Fruit fly (Drosophila melanogaster): ENCODE data around the gene fz2.
A peak's percentile ranks its signal among the peaks of the same experiment; 100 is the strongest.

fz2 gene

DNA sequence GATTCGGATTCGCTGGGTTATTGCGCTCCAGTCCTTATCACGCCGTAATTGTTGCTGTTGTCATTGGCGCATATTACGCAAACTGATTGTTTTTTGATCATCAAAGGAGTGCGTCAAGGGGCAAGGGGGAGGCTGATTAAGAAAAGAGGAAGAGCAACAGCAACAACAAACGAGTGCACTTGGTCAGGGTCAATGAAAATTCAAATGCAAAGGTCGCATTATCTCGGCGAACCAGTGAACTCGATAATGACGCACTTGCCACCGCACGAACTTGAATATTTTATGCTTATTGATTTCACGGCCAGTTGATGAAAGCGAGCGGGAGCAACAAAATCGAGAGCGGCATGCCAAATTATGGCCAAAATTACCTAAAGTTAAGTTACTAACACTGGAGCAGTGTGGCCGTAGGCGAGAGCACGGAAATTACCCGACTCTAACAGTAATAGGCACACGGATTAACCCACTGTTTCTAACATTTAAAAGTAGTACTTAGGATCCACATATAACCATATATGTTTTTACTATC, 25.2 kb upstream of the fz2 start, which contains the start of gene nes (continued):
- TF ChIP-seq pan (optimal IDR thresholded peaks at IDR 0.05), result no peak

DNA sequence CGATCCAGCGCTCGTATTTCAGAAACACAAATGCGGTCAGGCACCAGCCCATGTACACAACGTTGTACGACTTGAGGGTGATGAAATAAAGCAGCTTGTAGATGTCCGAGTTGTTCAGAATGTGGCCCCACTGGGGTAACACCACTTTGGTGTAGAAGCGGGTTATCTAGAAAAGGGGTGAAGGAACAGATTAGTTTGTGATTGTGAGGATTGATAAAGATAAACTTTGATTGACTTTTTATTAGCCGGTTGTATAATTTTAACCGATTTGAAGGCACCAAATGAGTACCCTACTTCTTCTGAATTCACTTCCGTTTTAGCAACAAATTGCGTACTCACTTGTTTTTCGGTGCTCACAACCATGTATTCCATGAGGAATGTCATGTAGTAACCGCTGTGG, 23.0 kb upstream of the fz2 start:
- TF ChIP-seq Jra (GFP tag; optimal IDR thresholded peaks at IDR 0.05) (no peak), woc (GFP tag; optimal IDR thresholded peaks at IDR 0.05) (no peak), CG9705 (GFP tag; optimal IDR thresholded peaks at IDR 0.05) (no peak), OdsH (GFP tag; optimal IDR thresholded peaks at IDR 0.05) (no peak), CG32264 (GFP tag; optimal IDR thresholded peaks at IDR 0.05) (no peak), CrebA (GFP tag; optimal IDR thresholded peaks at IDR 0.05; ENCODE audit: borderline replicate concordance) (no peak), dsf (GFP tag; optimal IDR thresholded peaks at IDR 0.05; ENCODE audit: borderline replicate concordance) (no peak), tai (GFP tag; optimal IDR thresholded peaks at IDR 0.05) (no peak), Dif (GFP tag; optimal IDR thresholded peaks at IDR 0.05; ENCODE audit: partially characterized antibody) (no peak), sage (GFP tag; optimal IDR thresholded peaks at IDR 0.05) (no peak), Mio (GFP tag; optimal IDR thresholded peaks at IDR 0.05) (no peak), HLH106 (tag; optimal IDR thresholded peaks at IDR 0.05) (no peak), dmrt93B (GFP tag; optimal IDR thresholded peaks at IDR 0.05) (no peak), pan (optimal IDR thresholded peaks at IDR 0.05) (no peak)

DNA sequence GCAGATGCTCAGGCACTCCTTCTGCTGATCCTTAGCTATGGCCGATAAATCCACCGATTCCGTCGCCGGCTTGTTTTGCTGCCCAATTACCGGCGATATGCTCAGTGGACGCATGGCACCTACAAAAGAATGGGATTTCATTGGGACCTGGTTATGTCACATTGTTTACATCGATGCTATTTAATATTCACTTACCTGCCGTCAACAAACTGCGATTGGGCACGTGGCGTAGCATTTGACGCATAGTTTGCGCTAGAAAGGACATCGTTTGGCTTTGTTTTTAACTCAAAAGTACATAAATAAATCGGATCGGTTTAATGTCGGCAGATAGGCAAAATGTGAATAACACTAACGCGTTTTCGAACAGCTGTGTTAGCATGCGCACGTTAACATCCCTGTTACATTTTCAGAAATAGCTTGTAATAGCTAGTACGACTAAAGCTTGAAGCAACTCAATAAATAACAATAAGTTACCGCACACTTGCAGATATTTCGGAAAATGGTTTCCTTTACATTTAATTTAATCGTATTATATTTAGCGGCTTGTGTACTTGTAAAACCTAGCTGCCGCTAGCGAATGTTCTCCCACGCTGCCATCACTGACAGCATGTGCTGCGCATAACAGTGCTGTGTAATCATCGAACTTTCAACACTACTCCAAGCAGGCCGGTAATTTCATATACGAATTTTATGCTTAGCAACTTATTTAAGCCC, 19.7 kb upstream of the fz2 start, which contains the start of the genes mRpL21 and rept:
Gene mRpL21, minus strand, starts transcription at position 347 of the 714 bp plus-strand sequence.
Gene rept, plus strand, starts transcription at position 626 of the 714 bp plus-strand sequence.
- peak; percentile 90 for TF ChIP-seq woc (GFP tag; optimal IDR thresholded peaks at IDR 0.05)
- no peak for TF ChIP-seq Abd-B (GFP tag; optimal IDR thresholded peaks at IDR 0.05)
- TF ChIP-seq br (GFP tag; optimal IDR thresholded peaks at IDR 0.05), result peak; percentile 80
- TF ChIP-seq fru (GFP tag; optimal IDR thresholded peaks at IDR 0.05), result peak; percentile 66
- peak; percentile 77 for TF ChIP-seq rgr (GFP tag; optimal IDR thresholded peaks at IDR 0.05)
- TF ChIP-seq CG9705 (GFP tag; optimal IDR thresholded peaks at IDR 0.05), result peak; percentile 1
- TF ChIP-seq Hr83 (GFP tag; optimal IDR thresholded peaks at IDR 0.05; ENCODE audit: poor library complexity, severe bottlenecking), result peak; percentile 36
- no peak for TF ChIP-seq Vsx2 (GFP tag; optimal IDR thresholded peaks at IDR 0.05; ENCODE audit: partially characterized antibody)
- TF ChIP-seq usp (GFP tag; optimal IDR thresholded peaks at IDR 0.05), result no peak
- no peak for TF ChIP-seq lola (GFP tag; optimal IDR thresholded peaks at IDR 0.05)
- TF ChIP-seq OdsH (GFP tag; optimal IDR thresholded peaks at IDR 0.05), result peak; percentile 66
- TF ChIP-seq Hnf4 (GFP tag; optimal IDR thresholded peaks at IDR 0.05), result peak; percentile 75
- peak; percentile 57 for TF ChIP-seq sv (GFP tag; optimal IDR thresholded peaks at IDR 0.05)
- TF ChIP-seq CG32264 (GFP tag; optimal IDR thresholded peaks at IDR 0.05), result no peak
- no peak for TF ChIP-seq Rel (GFP tag; optimal IDR thresholded peaks at IDR 0.05)
- no peak for TF ChIP-seq Rel (tag; optimal IDR thresholded peaks at IDR 0.05)
- TF ChIP-seq pan (optimal IDR thresholded peaks at IDR 0.05), result no peak
- no peak for TF ChIP-seq Dfd (GFP tag; optimal IDR thresholded peaks at IDR 0.05)
- TF ChIP-seq Jra (GFP tag; optimal IDR thresholded peaks at IDR 0.05), result peak; percentile 74
- TF ChIP-seq Hr78 (GFP tag; optimal IDR thresholded peaks at IDR 0.05), result no peak
- no peak for TF ChIP-seq GATAd (GFP tag; optimal IDR thresholded peaks at IDR 0.05)
- TF ChIP-seq h (GFP tag; optimal IDR thresholded peaks at IDR 0.05), result peak; percentile 78
- no peak for TF ChIP-seq Dif (GFP tag; optimal IDR thresholded peaks at IDR 0.05; ENCODE audit: partially characterized antibody)
- peak; percentile 45 for TF ChIP-seq dsf (GFP tag; optimal IDR thresholded peaks at IDR 0.05; ENCODE audit: borderline replicate concordance)
- TF ChIP-seq ey (GFP tag; optimal IDR thresholded peaks at IDR 0.05), result peak; percentile 64
- peak; percentile 98 for TF ChIP-seq Myc (optimal IDR thresholded peaks at IDR 0.05)
- no peak for TF ChIP-seq sage (GFP tag; optimal IDR thresholded peaks at IDR 0.05)
- peak; percentile 54 for TF ChIP-seq psq (GFP tag; optimal IDR thresholded peaks at IDR 0.05)
- no peak for TF ChIP-seq jim (GFP tag; optimal IDR thresholded peaks at IDR 0.05)
- TF ChIP-seq Mio (GFP tag; optimal IDR thresholded peaks at IDR 0.05), result peak; percentile 30
- no peak for TF ChIP-seq brk (GFP tag; optimal IDR thresholded peaks at IDR 0.05)
- no peak for TF ChIP-seq tai (GFP tag; optimal IDR thresholded peaks at IDR 0.05)
- TF ChIP-seq Sp1 (GFP tag; optimal IDR thresholded peaks at IDR 0.05), result no peak
- TF ChIP-seq dmrt93B (GFP tag; optimal IDR thresholded peaks at IDR 0.05), result no peak
- TF ChIP-seq HLH106 (tag; optimal IDR thresholded peaks at IDR 0.05), result peak; percentile 62
- TF ChIP-seq CrebA (GFP tag; optimal IDR thresholded peaks at IDR 0.05; ENCODE audit: borderline replicate concordance), result no peak
- no peak for TF ChIP-seq dl (GFP tag; optimal IDR thresholded peaks at IDR 0.05; ENCODE audit: insufficient read depth in 1 of 2, partially characterized antibody in 2 of 2)
- no peak for TF ChIP-seq N (GFP tag; optimal IDR thresholded peaks at IDR 0.05)
- peak in 1 of 2 experiments; percentile 72 for TF ChIP-seq foxo (GFP tag; optimal IDR thresholded peaks at IDR 0.05)
